Worm (Caenorhabditis elegans) whole organism, L3 larva: ENCODE measurements around the gene pals-33.
A peak's percentile ranks its signal among the peaks of the same experiment; 100 is the strongest.

Experiments
- R02D3.7 ChIP-seq: fragments of 150-350 bp; optimal IDR thresholded peaks from 2 replicates; lab custom pipeline; 2014; ENCODE audit warnings: missing biosample characterization, missing genetic modification characterization
- aly-2 ChIP-seq: fragments of 150-350 bp; optimal IDR thresholded peaks from 2 replicates; lab custom pipeline; 2014; ENCODE audit warnings: missing biosample characterization, missing genetic modification characterization
- ama-1 ChIP-seq: fragments of 150-350 bp; optimal IDR thresholded peaks from 2 replicates; lab custom pipeline; 2018
- ceh-16 ChIP-seq: sonication (generic microtip); optimal IDR thresholded peaks from 2 replicates; lab custom pipeline; 2017; ENCODE audit warnings: missing biosample characterization, missing genetic modification characterization
- ceh-82 ChIP-seq: fragments of 150-350 bp; optimal IDR thresholded peaks from 2 replicates; lab custom pipeline; 2014; ENCODE audit warnings: missing biosample characterization, missing genetic modification characterization
- ceh-9 ChIP-seq: sonication (generic microtip); optimal IDR thresholded peaks from 2 replicates; lab custom pipeline; 2018; ENCODE audit warnings: missing biosample characterization, missing genetic modification characterization
- daf-12 ChIP-seq: fragments of 150-350 bp; optimal IDR thresholded peaks from 2 replicates; lab custom pipeline; 2014; ENCODE audit warnings: missing biosample characterization, missing genetic modification reagents, missing genetic modification characterization
- elt-2 ChIP-seq: sonication (generic microtip); optimal IDR thresholded peaks from 2 replicates; lab custom pipeline; 2016; ENCODE audit warnings: missing genetic modification reagents, mild to moderate bottlenecking, missing genetic modification characterization, missing compliant biosample characterization
- elt-3 ChIP-seq, 3 experiments: fragments of 150-350 bp in 1 of 3; sonication (generic microtip) in 2 of 3; optimal IDR thresholded peaks; 2 replicates in 2 of 3; 4 replicates in 1 of 3; lab custom pipeline; 2014 to 2017; ENCODE audit warnings: missing biosample characterization in 3 of 3, missing genetic modification characterization in 3 of 3
- eor-1 ChIP-seq, 2 experiments: fragments of 150-350 bp; optimal IDR thresholded peaks; 2 replicates each; lab custom pipeline; 2014 to 2018; ENCODE audit warnings: missing biosample characterization in 2 of 2, missing genetic modification characterization in 2 of 2
- fkh-10 ChIP-seq: sonication (generic microtip); optimal IDR thresholded peaks from 2 replicates; lab custom pipeline; 2017; ENCODE audit warnings: missing biosample characterization, missing genetic modification reagents, missing genetic modification characterization
- hmg-11 ChIP-seq: sonication (generic microtip); optimal IDR thresholded peaks from 2 replicates; lab custom pipeline; 2016; ENCODE audit warnings: missing genetic modification characterization, missing compliant biosample characterization
- lin-15B ChIP-seq: fragments of 150-350 bp; optimal IDR thresholded peaks from 2 replicates; lab custom pipeline; 2014; ENCODE audit warnings: missing biosample characterization, missing genetic modification characterization
- lin-39 ChIP-seq: fragments of 150-350 bp; optimal IDR thresholded peaks from 2 replicates; lab custom pipeline; 2018; ENCODE audit warnings: missing biosample characterization, missing genetic modification reagents, missing genetic modification characterization
- lsy-12 ChIP-seq: sonication (generic microtip); optimal IDR thresholded peaks from 2 replicates; lab custom pipeline; 2016; ENCODE audit warnings: mild to moderate bottlenecking, missing genetic modification characterization, missing compliant biosample characterization
- mdl-1 ChIP-seq: fragments of 150-350 bp; optimal IDR thresholded peaks from 2 replicates; lab custom pipeline; 2014; ENCODE audit warnings: missing biosample characterization, missing genetic modification characterization
- mml-1 ChIP-seq: fragments of 150-350 bp; sonication (generic microtip); optimal IDR thresholded peaks from 3 replicates; lab custom pipeline; 2014; ENCODE audit warnings: missing biosample characterization, missing genetic modification characterization
- nfya-1 ChIP-seq: sonication (generic microtip); optimal IDR thresholded peaks from 2 replicates; lab custom pipeline; 2017; ENCODE audit warnings: missing genetic modification characterization, mild to moderate bottlenecking, missing compliant biosample characterization, antibody characterized with exemption, moderate library complexity; ENCODE audit not compliant: insufficient read depth
- nhr-11 ChIP-seq: fragments of 150-350 bp; optimal IDR thresholded peaks from 2 replicates; lab custom pipeline; 2014; ENCODE audit warnings: missing biosample characterization, missing genetic modification characterization
- nhr-12 ChIP-seq: fragments of 150-350 bp; optimal IDR thresholded peaks from 2 replicates; lab custom pipeline; 2014; ENCODE audit warnings: missing biosample characterization, missing genetic modification characterization
- nhr-23 ChIP-seq: fragments of 150-350 bp; optimal IDR thresholded peaks from 2 replicates; lab custom pipeline; 2014; ENCODE audit warnings: missing biosample characterization, missing genetic modification reagents, missing genetic modification characterization
- nhr-25 ChIP-seq: sonication (generic microtip); optimal IDR thresholded peaks from 2 replicates; lab custom pipeline; 2017; ENCODE audit warnings: missing biosample characterization, missing genetic modification characterization
- nhr-28 ChIP-seq: fragments of 150-350 bp; optimal IDR thresholded peaks from 2 replicates; lab custom pipeline; 2014; ENCODE audit warnings: missing biosample characterization, missing genetic modification characterization
- nhr-43 ChIP-seq: sonication (generic microtip); optimal IDR thresholded peaks from 2 replicates; lab custom pipeline; 2016; ENCODE audit warnings: mild to moderate bottlenecking, missing genetic modification characterization, missing compliant biosample characterization; ENCODE audit not compliant: poor library complexity, severe bottlenecking
- nhr-67 ChIP-seq: fragments of 150-350 bp; optimal IDR thresholded peaks from 2 replicates; lab custom pipeline; 2014; ENCODE audit warnings: missing biosample characterization, missing genetic modification characterization
- nhr-76 ChIP-seq: fragments of 150-350 bp; sonication (generic microtip); optimal IDR thresholded peaks from 5 replicates; lab custom pipeline; 2014; ENCODE audit warnings: missing biosample characterization, missing genetic modification characterization
- nhr-77 ChIP-seq: fragments of 150-350 bp; optimal IDR thresholded peaks from 2 replicates; lab custom pipeline; 2014; ENCODE audit warnings: missing biosample characterization, missing genetic modification characterization
- pha-4 ChIP-seq: fragments of 150-350 bp; optimal IDR thresholded peaks from 2 replicates; lab custom pipeline; 2014; ENCODE audit warnings: missing biosample characterization, missing genetic modification reagents, missing genetic modification characterization
- pqm-1 ChIP-seq: fragments of 150-350 bp; optimal IDR thresholded peaks from 2 replicates; lab custom pipeline; 2017; ENCODE audit warnings: missing biosample characterization, missing genetic modification characterization, inconsistent platforms
- skn-1 ChIP-seq: fragments of 150-350 bp; optimal IDR thresholded peaks from 2 replicates; lab custom pipeline; 2014; ENCODE audit warnings: missing biosample characterization, missing genetic modification characterization
- snpc-4 ChIP-seq: fragments of 150-350 bp; optimal IDR thresholded peaks from 2 replicates; lab custom pipeline; 2014; ENCODE audit warnings: missing biosample characterization, missing genetic modification characterization
- tbx-2 ChIP-seq: sonication (generic microtip); optimal IDR thresholded peaks from 2 replicates; lab custom pipeline; 2016; ENCODE audit warnings: mild to moderate bottlenecking, missing genetic modification characterization, missing compliant biosample characterization
- unc-39 ChIP-seq: sonication (generic microtip); optimal IDR thresholded peaks from 4 replicates; lab custom pipeline; 2017; ENCODE audit warnings: missing biosample characterization, missing genetic modification characterization
- unc-62 ChIP-seq: fragments of 150-350 bp; sonication (generic microtip); optimal IDR thresholded peaks from 4 replicates; lab custom pipeline; 2014; ENCODE audit warnings: missing biosample characterization, missing genetic modification reagents, missing genetic modification characterization
- zag-1 ChIP-seq: fragments of 150-350 bp; optimal IDR thresholded peaks from 2 replicates; lab custom pipeline; 2014; ENCODE audit warnings: missing biosample characterization, missing genetic modification characterization
- ztf-11 ChIP-seq: fragments of 150-350 bp; optimal IDR thresholded peaks from 2 replicates; lab custom pipeline; 2014; ENCODE audit warnings: missing biosample characterization, missing genetic modification characterization
- ztf-4 ChIP-seq: fragments of 150-350 bp; optimal IDR thresholded peaks from 2 replicates; lab custom pipeline; 2014; ENCODE audit warnings: missing biosample characterization, missing genetic modification characterization

pals-33 gene

DNA sequence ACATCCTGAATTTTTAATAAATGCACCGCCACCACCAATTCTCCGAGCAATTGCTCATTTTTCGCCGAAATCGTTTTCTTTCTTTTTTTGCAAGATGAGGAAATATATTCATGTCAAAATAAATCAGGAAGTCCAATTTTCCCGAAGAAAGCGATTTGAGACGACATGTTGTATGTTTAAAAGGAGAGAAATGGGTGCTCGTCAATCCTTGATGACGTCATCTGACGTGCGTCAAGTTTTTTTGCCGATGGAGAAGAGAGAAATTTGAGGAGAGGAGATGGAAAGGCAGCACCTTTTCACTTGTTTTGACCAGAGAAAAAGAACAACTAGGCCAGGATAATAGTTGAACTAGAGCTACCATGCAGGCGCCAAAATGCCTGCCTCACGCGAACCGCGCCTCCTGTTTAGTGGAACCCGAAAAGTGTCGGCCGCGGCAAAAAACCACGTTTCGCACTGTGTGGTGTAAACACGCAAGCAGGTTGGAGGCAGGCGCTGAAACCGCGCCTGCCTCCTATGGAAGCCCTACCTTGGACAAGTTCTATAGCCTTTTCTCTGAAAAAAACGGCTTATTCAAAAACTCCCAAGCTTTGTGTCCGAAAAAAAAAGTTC, 43.2 kb downstream of the pals-33 start (continued):
- TF ChIP-seq unc-62 (GFP tag; lab: Kevin White, UChicago) (peak; percentile 91), elt-3 (tag; optimal IDR thresholded peaks at IDR 0.05; lab: Kevin White, UChicago) (no peak), ceh-9 (tag; lab: Kevin White, UChicago) (no peak), nhr-67 (tag; lab: Kevin White, UChicago) (no peak), nfya-1 (peak; percentile 72), daf-12 (tag; lab: Kevin White, UChicago) (no peak), aly-2 (tag; lab: Kevin White, UChicago) (no peak), mml-1 (tag; lab: Kevin White, UChicago) (no peak), snpc-4 (tag; lab: Kevin White, UChicago) (no peak), hmg-11 (no peak), R02D3.7 (tag; lab: Kevin White, UChicago) (no peak), zag-1 (tag; lab: Kevin White, UChicago) (no peak), nhr-12 (tag; lab: Kevin White, UChicago) (no peak), elt-2 (tag; lab: Kevin White, UChicago) (no peak)

DNA sequence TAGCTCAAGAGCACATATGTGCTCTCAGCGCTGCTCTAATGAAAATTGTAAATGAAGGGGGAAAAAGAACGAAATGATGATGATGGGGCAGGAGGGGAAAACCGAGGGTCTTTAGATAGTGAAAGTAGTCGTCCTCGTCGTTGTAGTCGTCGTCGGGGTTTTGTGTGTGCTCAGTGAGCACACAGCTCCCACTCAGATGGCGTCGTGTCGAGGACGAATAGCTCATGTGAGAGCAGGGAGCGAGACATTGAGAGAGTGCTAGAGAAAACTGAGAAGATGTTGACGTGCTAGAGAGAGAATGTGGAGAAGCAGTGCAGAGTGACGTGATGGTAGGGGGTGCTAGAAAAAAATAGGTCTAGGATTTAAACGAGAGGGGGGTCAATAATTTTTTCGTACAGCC, 44.6 kb downstream of the pals-33 start:
- TF ChIP-seq nhr-11 (tag; lab: Kevin White, UChicago) = no peak
- TF ChIP-seq nhr-28 (tag; lab: Kevin White, UChicago) = no peak
- TF ChIP-seq ztf-4 (tag; lab: Kevin White, UChicago) = no peak
- peak; percentile 16 for TF ChIP-seq lin-15B
- TF ChIP-seq lsy-12 (tag; lab: Kevin White, UChicago) = no peak
- TF ChIP-seq fkh-10 = peak; percentile 60
- TF ChIP-seq hmg-11 = peak; percentile 2
- peak; percentile 71 for TF ChIP-seq nfya-1
- peak; percentile 86 for TF ChIP-seq lin-39
- TF ChIP-seq pqm-1 = no peak
- TF ChIP-seq ama-1 (lab: Kevin White, UChicago) = peak; percentile 29
- TF ChIP-seq ceh-16 (tag; lab: Kevin White, UChicago) = no peak
- TF ChIP-seq R02D3.7 (tag; lab: Kevin White, UChicago) = no peak
- no peak for TF ChIP-seq ceh-82 (tag; lab: Kevin White, UChicago)
- no peak for TF ChIP-seq skn-1
- TF ChIP-seq elt-2 (tag; lab: Kevin White, UChicago) = no peak
- TF ChIP-seq tbx-2 = no peak
- no peak for TF ChIP-seq mdl-1 (tag; lab: Kevin White, UChicago)
- peak; percentile 32 for TF ChIP-seq snpc-4 (tag; lab: Kevin White, UChicago)

DNA sequence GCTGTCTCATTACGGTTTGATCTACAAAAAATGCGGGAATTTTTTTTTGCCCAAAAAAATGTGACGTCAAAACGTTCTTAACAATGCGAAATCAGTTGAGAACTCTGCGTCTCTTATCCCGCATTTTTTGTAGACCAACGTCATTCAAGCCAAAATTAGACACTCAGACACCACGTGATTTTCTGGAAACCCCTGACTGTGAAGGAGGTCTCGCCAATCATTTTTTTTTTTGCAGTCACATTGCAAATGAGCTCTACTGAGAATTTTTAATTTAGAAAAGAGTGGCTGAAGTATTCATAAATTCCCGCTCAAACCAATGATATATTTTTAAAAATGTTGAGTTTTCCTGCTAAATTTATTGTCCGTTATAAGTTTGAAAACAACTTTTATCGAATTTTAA, 45.3 kb downstream of the pals-33 start:
- TF ChIP-seq tbx-2 (no peak), ceh-16 (tag; lab: Kevin White, UChicago) (no peak), nhr-25 (no peak), lin-39 (no peak), lin-15B (no peak), nhr-28 (tag; lab: Kevin White, UChicago) (no peak), lsy-12 (tag; lab: Kevin White, UChicago) (no peak), nhr-11 (tag; lab: Kevin White, UChicago) (no peak), nhr-12 (tag; lab: Kevin White, UChicago) (no peak), pqm-1 (no peak), ztf-11 (tag; lab: Kevin White, UChicago) (no peak), aly-2 (tag; lab: Kevin White, UChicago) (no peak), unc-39 (tag; lab: Kevin White, UChicago) (no peak), eor-1 (tag; optimal IDR thresholded peaks at IDR 0.05; lab: Kevin White, UChicago) (no peak), zag-1 (tag; lab: Kevin White, UChicago) (no peak), nhr-77 (tag; lab: Kevin White, UChicago) (no peak), nhr-67 (tag; lab: Kevin White, UChicago) (no peak)
- TF ChIP-seq, all 47 proteins: peak for 0

DNA sequence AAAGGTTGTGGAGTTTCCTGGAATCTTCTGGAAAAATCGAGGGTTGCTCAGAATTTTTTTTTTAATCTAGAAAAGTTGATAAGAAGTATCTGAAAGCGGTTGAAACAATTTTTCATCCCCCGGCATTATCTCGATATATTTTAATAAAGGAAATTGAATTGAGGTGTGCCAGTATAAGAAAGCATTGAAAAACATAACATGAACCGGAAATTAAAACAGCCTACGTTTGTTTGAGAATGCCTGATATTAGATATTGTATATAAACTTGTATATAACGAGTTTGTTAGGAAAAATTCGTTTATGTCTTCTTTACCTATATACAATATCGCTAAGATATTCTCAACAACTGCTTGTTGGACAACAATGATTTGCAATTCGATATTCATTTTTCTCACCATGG, 51.6 kb downstream of the pals-33 start, which contains the start of gene str-30:
Gene str-30, plus strand, starts transcription at position 301 of the 400 bp plus-strand sequence.
- TF ChIP-seq zag-1 (tag; lab: Kevin White, UChicago) (no peak), ceh-9 (tag; lab: Kevin White, UChicago) (no peak), pha-4 (no peak), elt-2 (tag; lab: Kevin White, UChicago) (no peak), nhr-77 (tag; lab: Kevin White, UChicago) (no peak), nhr-23 (tag; lab: Kevin White, UChicago) (no peak), nhr-28 (tag; lab: Kevin White, UChicago) (no peak), nhr-43 (tag; lab: Kevin White, UChicago) (no peak), nhr-76 (tag; lab: Kevin White, UChicago) (no peak), nfya-1 (no peak), unc-62 (GFP tag; lab: Kevin White, UChicago) (no peak), ceh-82 (tag; lab: Kevin White, UChicago) (no peak)
